Fruit fly (Drosophila melanogaster) whole organism, embryonic: ENCODE data around the gene Hsp22.

Source experiments
- Antp ChIP-seq: fragments of 200-800 bp; sonication (Bioruptor generic); optimal IDR thresholded peaks from 3 replicates; lab custom pipeline; 2016; ENCODE audit warnings: missing biosample characterization, missing genetic modification characterization
- CG10462 ChIP-seq: fragments of 200-800 bp; sonication (Bioruptor generic); optimal IDR thresholded peaks from 2 replicates; lab custom pipeline; 2016; ENCODE audit warnings: missing biosample characterization, missing genetic modification characterization
- CG11085 ChIP-seq: fragments of 200-800 bp; sonication (Bioruptor generic); IDR thresholded peaks from 2 replicates; pipeline ENCODE4 v1.3.6; 2022; ENCODE audit warnings: missing biosample characterization, missing genetic modification characterization
- CG1233 ChIP-seq: fragments of 200-800 bp; sonication (Bioruptor generic); optimal IDR thresholded peaks from 4 replicates; lab custom pipeline; 2018; ENCODE audit warnings: missing biosample characterization, mild to moderate bottlenecking, missing genetic modification characterization
- CG13775 ChIP-seq: fragments of 200-800 bp; sonication (Bioruptor generic); optimal IDR thresholded peaks from 3 replicates; lab custom pipeline; 2017; ENCODE audit warnings: missing biosample characterization, mild to moderate bottlenecking, missing genetic modification characterization
- CG15479 ChIP-seq: fragments of 200-800 bp; sonication (Bioruptor generic); optimal IDR thresholded peaks from 3 replicates; lab custom pipeline; 2019; ENCODE audit warnings: missing biosample characterization, mild to moderate bottlenecking, missing genetic modification characterization, moderate library complexity
- CG15514 ChIP-seq: fragments of 200-800 bp; sonication (Bioruptor generic); optimal IDR thresholded peaks from 3 replicates; lab custom pipeline; 2017; ENCODE audit warnings: missing biosample characterization, missing genetic modification characterization, mild to moderate bottlenecking, moderate library complexity, missing genetic modification reagents
- CG15696 ChIP-seq: fragments of 200-800 bp; sonication (Bioruptor generic); optimal IDR thresholded peaks from 2 replicates; lab custom pipeline; 2019; ENCODE audit warnings: missing biosample characterization, mild to moderate bottlenecking, missing genetic modification characterization, moderate library complexity
- CG16813 ChIP-seq: fragments of 200-800 bp; sonication (Bioruptor generic); IDR thresholded peaks from 3 replicates; pipeline ENCODE4 v1.3.6; 2022; ENCODE audit warnings: missing biosample characterization, missing genetic modification characterization; ENCODE audit not compliant: partially characterized antibody
- CG1792 ChIP-seq: fragments of 200-800 bp; sonication (Bioruptor generic); optimal IDR thresholded peaks from 2 replicates; lab custom pipeline; 2016; ENCODE audit warnings: missing biosample characterization, missing genetic modification characterization
- CG2116 ChIP-seq: fragments of 200-800 bp; sonication (Bioruptor generic); optimal IDR thresholded peaks from 3 replicates; lab custom pipeline; 2018; ENCODE audit warnings: missing biosample characterization, mild to moderate bottlenecking, missing genetic modification characterization
- CG2199 ChIP-seq: fragments of 200-800 bp; sonication (Bioruptor generic); IDR thresholded peaks from 3 replicates; pipeline ENCODE4 v1.3.6; 2022; ENCODE audit warnings: missing biosample characterization, missing genetic modification characterization
- CG2678 ChIP-seq: fragments of 200-800 bp; sonication (Bioruptor generic); optimal IDR thresholded peaks from 3 replicates; lab custom pipeline; 2019; ENCODE audit warnings: missing biosample characterization, mild to moderate bottlenecking, missing genetic modification characterization, moderate library complexity
- CG2712 ChIP-seq: fragments of 200-800 bp; optimal IDR thresholded peaks from 3 replicates; lab custom pipeline; 2019; ENCODE audit warnings: missing biosample characterization, mild to moderate bottlenecking, missing genetic modification characterization, moderate library complexity
- CG33213 ChIP-seq: fragments of 200-800 bp; sonication (Bioruptor generic); optimal IDR thresholded peaks from 3 replicates; lab custom pipeline; 2016; ENCODE audit warnings: missing biosample characterization, missing genetic modification characterization
- CG34224 ChIP-seq: fragments of 200-800 bp; sonication (Bioruptor generic); IDR thresholded peaks from 3 replicates; pipeline ENCODE4 v1.3.6; 2022; ENCODE audit warnings: missing biosample characterization, missing genetic modification characterization; ENCODE audit not compliant: partially characterized antibody
- CG3847 ChIP-seq: fragments of 200-800 bp; sonication (Bioruptor generic); IDR thresholded peaks from 2 replicates; pipeline ENCODE4 v1.3.6; 2022; ENCODE audit warnings: missing biosample characterization, missing genetic modification characterization
- CG4360 ChIP-seq: fragments of 200-800 bp; sonication (Bioruptor generic); IDR thresholded peaks from 2 replicates; pipeline ENCODE4 v1.3.6; 2022; ENCODE audit warnings: missing biosample characterization, missing genetic modification characterization
- CG7987 ChIP-seq: fragments of 200-800 bp; sonication (Bioruptor generic); optimal IDR thresholded peaks from 2 replicates; lab custom pipeline; 2018; ENCODE audit warnings: missing biosample characterization, mild to moderate bottlenecking, missing genetic modification characterization, moderate library complexity
- CG9437 ChIP-seq: fragments of 200-800 bp; sonication (Bioruptor generic); optimal IDR thresholded peaks from 2 replicates; lab custom pipeline; 2018; ENCODE audit warnings: missing biosample characterization, mild to moderate bottlenecking, missing genetic modification characterization
- Dref ChIP-seq: fragments of 200-800 bp; sonication (Bioruptor generic); IDR thresholded peaks from 2 replicates; pipeline ENCODE4 v1.3.6; 2022; ENCODE audit warnings: missing biosample characterization, missing genetic modification characterization
- Ets97D ChIP-seq: fragments of 200-800 bp; sonication (Bioruptor generic); optimal IDR thresholded peaks from 3 replicates; lab custom pipeline; 2016; ENCODE audit warnings: missing biosample characterization, missing genetic modification characterization
- HLH54F ChIP-seq: fragments of 200-800 bp; sonication (Bioruptor generic); optimal IDR thresholded peaks from 3 replicates; lab custom pipeline; 2016; ENCODE audit warnings: missing biosample characterization, missing genetic modification characterization
- HmgZ ChIP-seq: fragments of 200-800 bp; sonication (Bioruptor generic); optimal IDR thresholded peaks from 2 replicates; lab custom pipeline; 2018; ENCODE audit warnings: missing biosample characterization, mild to moderate bottlenecking, missing genetic modification characterization
- Hmr ChIP-seq: fragments of 200-800 bp; sonication (Bioruptor generic); optimal IDR thresholded peaks from 3 replicates; lab custom pipeline; 2017; ENCODE audit warnings: mild to moderate bottlenecking, missing biosample characterization, missing genetic modification reagents, missing genetic modification characterization
- Lim3 ChIP-seq: fragments of 200-800 bp; sonication (Bioruptor generic); IDR thresholded peaks from 2 replicates; pipeline ENCODE4 v1.3.6; 2022; ENCODE audit warnings: missing biosample characterization, missing genetic modification characterization
- NFAT ChIP-seq: fragments of 200-800 bp; sonication (Bioruptor generic); IDR thresholded peaks from 2 replicates; pipeline ENCODE4 v1.3.6; 2022; ENCODE audit warnings: missing biosample characterization, missing genetic modification characterization
- Nf-YA ChIP-seq: fragments of 200-800 bp; sonication (Bioruptor generic); IDR thresholded peaks from 2 replicates; pipeline ENCODE4 v1.3.6; 2022; ENCODE audit warnings: missing biosample characterization, missing genetic modification characterization
- Nf-YC ChIP-seq: fragments of 200-800 bp; optimal IDR thresholded peaks from 3 replicates; lab custom pipeline; 2019; ENCODE audit warnings: missing biosample characterization, mild to moderate bottlenecking, missing genetic modification characterization, moderate library complexity
- Scr ChIP-seq: fragments of 200-800 bp; sonication (Bioruptor generic); IDR thresholded peaks from 2 replicates; pipeline ENCODE4 v1.3.6; 2022; ENCODE audit warnings: missing biosample characterization, missing genetic modification characterization; ENCODE audit not compliant: partially characterized antibody
- Sry-δ ChIP-seq: fragments of 200-800 bp; sonication (Bioruptor generic); optimal IDR thresholded peaks from 2 replicates; lab custom pipeline; 2016; ENCODE audit warnings: missing biosample characterization, missing genetic modification characterization
- Stat92E ChIP-seq, 3 experiments: fragments of >200 bp in 2 of 3; fragments of 200-800 bp in 1 of 3; sonication (Bioruptor generic) in 1 of 3; optimal IDR thresholded peaks; 2 replicates each; lab custom pipeline; 2017 to 2019; ENCODE audit warnings: missing biosample characterization in 3 of 3, missing genetic modification characterization in 3 of 3, mild to moderate bottlenecking in 1 of 3, moderate library complexity in 1 of 3
- TFAM ChIP-seq: fragments of 200-800 bp; sonication (Bioruptor generic); optimal IDR thresholded peaks from 2 replicates; lab custom pipeline; 2017; ENCODE audit warnings: missing biosample characterization, missing genetic modification characterization, inconsistent platforms
- chif ChIP-seq, 2 experiments: fragments of 200-800 bp; sonication (Bioruptor generic); optimal IDR thresholded peaks; 3 replicates each; lab custom pipeline; 2016; ENCODE audit warnings: missing biosample characterization in 2 of 2, missing genetic modification characterization in 2 of 2
- croc ChIP-seq: fragments of 200-800 bp; sonication (Bioruptor generic); conservative IDR thresholded peaks from 3 replicates; pipeline ENCODE4 v1.3.6; 2022; ENCODE audit warnings: missing biosample characterization, missing genetic modification characterization
- crp ChIP-seq, 2 experiments: fragments of 200-800 bp; sonication (Bioruptor generic); optimal IDR thresholded peaks; 2 replicates in 1 of 2; 3 replicates in 1 of 2; lab custom pipeline; 2017; ENCODE audit warnings: missing biosample characterization in 2 of 2, missing genetic modification characterization in 2 of 2, mild to moderate bottlenecking in 1 of 2, moderate library complexity in 1 of 2
- disco-r ChIP-seq: fragments of 200-800 bp; sonication (Bioruptor generic); optimal IDR thresholded peaks from 2 replicates; lab custom pipeline; 2016; ENCODE audit warnings: missing biosample characterization, missing genetic modification characterization
- ems ChIP-seq: fragments of 200-800 bp; sonication (Bioruptor generic); optimal IDR thresholded peaks from 3 replicates; lab custom pipeline; 2016; ENCODE audit warnings: missing biosample characterization, missing genetic modification characterization
- gro ChIP-seq: fragments of 200-800 bp; sonication (Bioruptor generic); optimal IDR thresholded peaks from 2 replicates; lab custom pipeline; 2016; ENCODE audit warnings: missing biosample characterization, missing genetic modification characterization
- jumu ChIP-seq: fragments of 200-800 bp; sonication (Bioruptor generic); optimal IDR thresholded peaks from 3 replicates; lab custom pipeline; 2016; ENCODE audit warnings: missing biosample characterization, missing genetic modification characterization
- klu ChIP-seq: fragments of 200-800 bp; sonication (Bioruptor generic); IDR thresholded peaks from 2 replicates; pipeline ENCODE4 v1.3.6; 2022; ENCODE audit warnings: missing biosample characterization, missing genetic modification characterization
- peb ChIP-seq: fragments of 200-800 bp; sonication (Bioruptor generic); IDR thresholded peaks from 2 replicates; pipeline ENCODE4 v1.3.6; 2022; ENCODE audit warnings: missing biosample characterization, missing genetic modification characterization
- phol ChIP-seq: fragments of 200-800 bp; sonication (Bioruptor generic); optimal IDR thresholded peaks from 3 replicates; lab custom pipeline; 2018; ENCODE audit warnings: missing biosample characterization, mild to moderate bottlenecking, missing genetic modification characterization, moderate library complexity
- slbo ChIP-seq: fragments of 200-800 bp; sonication (Bioruptor generic); IDR thresholded peaks from 2 replicates; pipeline ENCODE4 v1.3.6; 2022; ENCODE audit warnings: missing biosample characterization, missing genetic modification characterization
- sqz ChIP-seq: fragments of 200-800 bp; sonication (Bioruptor generic); optimal IDR thresholded peaks from 3 replicates; lab custom pipeline; 2018; ENCODE audit warnings: missing biosample characterization, mild to moderate bottlenecking, missing genetic modification characterization
- unc-4 ChIP-seq: fragments of 200-800 bp; sonication (Bioruptor generic); IDR thresholded peaks from 2 replicates; pipeline ENCODE4 v1.3.6; 2022; ENCODE audit warnings: missing biosample characterization, missing genetic modification characterization; ENCODE audit not compliant: partially characterized antibody
- zen ChIP-seq: fragments of 200-800 bp; sonication (Bioruptor generic); optimal IDR thresholded peaks from 3 replicates; lab custom pipeline; 2018; ENCODE audit warnings: missing biosample characterization, mild to moderate bottlenecking, missing genetic modification characterization, moderate library complexity
- zen2 ChIP-seq: fragments of 200-800 bp; sonication (Bioruptor generic); IDR thresholded peaks from 3 replicates; pipeline ENCODE4 v1.3.6; 2022; ENCODE audit warnings: missing biosample characterization, missing genetic modification characterization; ENCODE audit not compliant: partially characterized antibody

Gene Hsp22

dm6 chr3L:9402157-9402890 lies 29.6 kb downstream of the Hsp22 start, which contains the start of gene eIF4E1 (continued):
- TF ChIP-seq CG15696 (tag; lab: Kevin White, UChicago): peak; percentile 8
- peak; percentile 32 for TF ChIP-seq gro
- peak; percentile 74 for TF ChIP-seq unc-4 (GFP tag; lab: Robert Waterston, UW)
- TF ChIP-seq NFAT (GFP tag; lab: Robert Waterston, UW): peak; percentile 54; the same call in 1 of the 2 replicates
- no peak for TF ChIP-seq disco-r (GFP tag; lab: Kevin White, UChicago)
- TF ChIP-seq Ets97D: peak; percentile 96
- TF ChIP-seq Scr: peak; percentile 76
- peak; percentile 65; the same call in 1 of the 2 replicates for TF ChIP-seq slbo (GFP tag; lab: Robert Waterston, UW)
- peak; percentile 47 for TF ChIP-seq Nf-YC (tag; lab: Kevin White, UChicago)
- TF ChIP-seq klu: 0 out of 2 replicates have a peak, but pooled peaks have one; percentile 14
- no peak for TF ChIP-seq Lim3 (GFP tag; lab: Robert Waterston, UW)
- peak in 1 of 3 experiments; percentile 58 for TF ChIP-seq Stat92E (GFP tag; optimal IDR thresholded peaks at IDR 0.05; lab: Kevin White, UChicago)
- TF ChIP-seq sqz (GFP tag; lab: Kevin White, UChicago): no peak
- peak; percentile 57; the same call in 2 of the 3 replicates for TF ChIP-seq zen2 (GFP tag; lab: Robert Waterston, UW)
- no peak for TF ChIP-seq croc (GFP tag; lab: Robert Waterston, UW)
- TF ChIP-seq CG2116 (GFP tag; lab: Kevin White, UChicago): peak; percentile 98
- TF ChIP-seq crp (GFP tag; optimal IDR thresholded peaks at IDR 0.05; lab: Kevin White, UChicago): peak in 1 of 2 experiments; percentile 5
- TF ChIP-seq Sry-δ (GFP tag; lab: Kevin White, UChicago): peak; percentile 96
- TF ChIP-seq CG4360 (GFP tag; lab: Robert Waterston, UW): peak; percentile 52; the same call in 1 of the 2 replicates
- TF ChIP-seq Antp: peak; percentile 24
- peak; percentile 29 for TF ChIP-seq HLH54F (GFP tag; lab: Kevin White, UChicago)
- TF ChIP-seq chif (GFP tag; optimal IDR thresholded peaks at IDR 0.05; lab: Kevin White, UChicago): peak in 1 of 2 experiments; percentile 4
- peak; percentile 24 for TF ChIP-seq CG7987 (GFP tag; lab: Kevin White, UChicago)
- TF ChIP-seq peb: no peak
- TF ChIP-seq HmgZ (tag; lab: Kevin White, UChicago): peak; percentile 42
- TF ChIP-seq CG34224 (GFP tag; lab: Robert Waterston, UW): peak; percentile 58
- no peak for TF ChIP-seq CG2678 (tag; lab: Kevin White, UChicago)
- no peak for TF ChIP-seq TFAM (GFP tag; lab: Kevin White, UChicago)
- peak; percentile 68 for TF ChIP-seq CG15514 (GFP tag; lab: Kevin White, UChicago)
- TF ChIP-seq CG3847 (GFP tag; lab: Robert Waterston, UW): peak; percentile 75
- TF ChIP-seq Hmr (GFP tag; lab: Kevin White, UChicago): peak; percentile 47
- peak; percentile 28 for TF ChIP-seq CG1792 (GFP tag; lab: Kevin White, UChicago)
- peak; percentile 75 for TF ChIP-seq CG10462 (GFP tag; lab: Kevin White, UChicago)
- TF ChIP-seq CG9437 (GFP tag; lab: Kevin White, UChicago): peak; percentile 96
- TF ChIP-seq phol (tag; lab: Kevin White, UChicago): peak; percentile 62
- TF ChIP-seq CG11085 (GFP tag; lab: Robert Waterston, UW): no peak
- TF ChIP-seq Dref (GFP tag; lab: Robert Waterston, UW): peak; percentile 92
- TF ChIP-seq CG2199 (GFP tag; lab: Robert Waterston, UW): peak; percentile 84; the same call in 2 of the 3 replicates
- peak; percentile 30 for TF ChIP-seq zen (tag; lab: Kevin White, UChicago)
- TF ChIP-seq CG2712 (tag; lab: Kevin White, UChicago): peak; percentile 53
- 0 out of 2 replicates have a peak, but pooled peaks have one; percentile 5 for TF ChIP-seq Nf-YA
- peak; percentile 8 for TF ChIP-seq CG13775
- peak; percentile 1 for TF ChIP-seq CG1233 (GFP tag; lab: Kevin White, UChicago)
- peak; percentile 37 for TF ChIP-seq ems
- TF ChIP-seq jumu (GFP tag; lab: Kevin White, UChicago): peak; percentile 3
- peak; percentile 82 for TF ChIP-seq CG16813 (GFP tag; lab: Robert Waterston, UW)
- TF ChIP-seq CG15479 (GFP tag; lab: Kevin White, UChicago): peak; percentile 73
- peak; percentile 75 for TF ChIP-seq CG33213
